Worm (Caenorhabditis elegans) whole organism, young adult: Measurements from ENCODE around the gene ador-1.
A peak's percentile ranks its signal among the peaks of the same experiment; 100 is the strongest.

ENCODE experiments used
- B0261.1 ChIP-seq: sonication (generic microtip); optimal IDR thresholded peaks from 2 replicates; lab custom pipeline; 2016; ENCODE audit warnings: mild to moderate bottlenecking, missing genetic modification characterization, moderate library complexity, missing compliant biosample characterization
- D2030.7 ChIP-seq: fragments of 200-800 bp; sonication (Bioruptor generic); IDR thresholded peaks from 2 replicates; pipeline ENCODE4 v1.3.6; 2022; ENCODE audit warnings: missing genetic modification reagents, missing genetic modification characterization, missing compliant biosample characterization
- F37B4.10 ChIP-seq: fragments of 200-800 bp; sonication (Bioruptor generic); IDR thresholded peaks from 2 replicates; pipeline ENCODE4 v1.3.6; 2022; ENCODE audit warnings: missing genetic modification characterization, missing compliant biosample characterization
- F57A8.1 ChIP-seq: fragments of 200-800 bp; sonication (Bioruptor generic); optimal IDR thresholded peaks from 2 replicates; lab custom pipeline; 2018; ENCODE audit warnings: mild to moderate bottlenecking, missing genetic modification characterization, moderate library complexity, missing compliant biosample characterization
- K12H6.12 ChIP-seq: fragments of 200-800 bp; sonication (Bioruptor generic); optimal IDR thresholded peaks from 2 replicates; lab custom pipeline; 2018; ENCODE audit warnings: mild to moderate bottlenecking, missing genetic modification characterization, missing compliant biosample characterization
- T26A5.8 ChIP-seq: sonication (generic microtip); optimal IDR thresholded peaks from 2 replicates; lab custom pipeline; 2016; ENCODE audit warnings: missing genetic modification characterization, missing compliant biosample characterization
- Y53F4B.3 ChIP-seq: fragments of 200-800 bp; sonication (Bioruptor generic); IDR thresholded peaks from 2 replicates; pipeline ENCODE4 v1.3.6; 2022; ENCODE audit warnings: missing genetic modification reagents, missing genetic modification characterization, missing compliant biosample characterization
- Y79H2A.3 ChIP-seq: fragments of 200-800 bp; sonication (Bioruptor generic); conservative IDR thresholded peaks from 2 replicates; pipeline ENCODE4 v1.3.6; 2022; ENCODE audit warnings: missing genetic modification reagents, missing genetic modification characterization, missing compliant biosample characterization
- Y95B8A.8 ChIP-seq: fragments of 200-800 bp; sonication (Bioruptor generic); IDR thresholded peaks from 2 replicates; pipeline ENCODE4 v1.3.6; 2022; ENCODE audit warnings: missing genetic modification reagents, missing genetic modification characterization, missing compliant biosample characterization
- ama-1 ChIP-seq, 3 experiments: fragments of 150-350 bp in 1 of 3; sonication (generic microtip) in 2 of 3; optimal IDR thresholded peaks; 2 replicates each; lab custom pipeline; 2014 to 2018; ENCODE audit warnings: missing biosample characterization in 2 of 3, missing genetic modification characterization in 2 of 3, missing genetic modification reagents in 2 of 3
- aptf-2 ChIP-seq: fragments of 200-800 bp; sonication (Bioruptor generic); conservative IDR thresholded peaks from 2 replicates; pipeline ENCODE4 v1.3.6; 2022; ENCODE audit warnings: missing genetic modification reagents, missing genetic modification characterization, missing compliant biosample characterization
- aptf-3 ChIP-seq: fragments of 200-800 bp; sonication (Bioruptor generic); IDR thresholded peaks from 2 replicates; pipeline ENCODE4 v1.3.6; 2022; ENCODE audit warnings: missing genetic modification characterization, missing compliant biosample characterization
- ccch-3 ChIP-seq: fragments of 200-800 bp; sonication (Bioruptor generic); optimal IDR thresholded peaks from 2 replicates; lab custom pipeline; 2018; ENCODE audit warnings: mild to moderate bottlenecking, missing genetic modification characterization, missing compliant biosample characterization
- cebp-1 ChIP-seq, 2 experiments: fragments of 200-800 bp in 1 of 2; sonication (Bioruptor generic) in 1 of 2; sonication (generic microtip) in 1 of 2; IDR thresholded peaks in 1 of 2; optimal IDR thresholded peaks in 1 of 2; 2 replicates each; pipeline versions ENCODE4 v1.3.6 to Lab custom; 2017 to 2022; ENCODE audit warnings: missing compliant biosample characterization in 2 of 2, missing genetic modification characterization in 2 of 2, mild to moderate bottlenecking in 1 of 2, missing genetic modification reagents in 1 of 2, moderate library complexity in 1 of 2
- dox-1 ChIP-seq: fragments of 200-800 bp; sonication (Bioruptor generic); IDR thresholded peaks from 2 replicates; pipeline ENCODE4 v1.3.6; 2022; ENCODE audit warnings: missing genetic modification reagents, missing genetic modification characterization, missing compliant biosample characterization
- dpff-1 ChIP-seq: sonication (generic microtip); optimal IDR thresholded peaks from 2 replicates; lab custom pipeline; 2017; ENCODE audit warnings: mild to moderate bottlenecking, missing genetic modification characterization, missing compliant biosample characterization
- egl-18 ChIP-seq: fragments of 200-800 bp; sonication (Bioruptor generic); IDR thresholded peaks from 2 replicates; pipeline ENCODE4 v1.3.6; 2022; ENCODE audit warnings: missing genetic modification reagents, missing genetic modification characterization, missing compliant biosample characterization
- egl-44 ChIP-seq: fragments of 200-800 bp; sonication (Bioruptor generic); IDR thresholded peaks from 2 replicates; pipeline ENCODE4 v1.3.6; 2022; ENCODE audit warnings: missing genetic modification reagents, missing genetic modification characterization, missing compliant biosample characterization
- egrh-3 ChIP-seq: fragments of 200-800 bp; sonication (Bioruptor generic); IDR thresholded peaks from 2 replicates; pipeline ENCODE4 v1.3.6; 2022; ENCODE audit warnings: missing genetic modification reagents, missing genetic modification characterization, missing compliant biosample characterization
- fkh-3 ChIP-seq: sonication (generic microtip); optimal IDR thresholded peaks from 2 replicates; lab custom pipeline; 2016; ENCODE audit warnings: mild to moderate bottlenecking, missing genetic modification characterization, missing compliant biosample characterization
- gei-17 ChIP-seq: fragments of 200-800 bp; sonication (Bioruptor generic); optimal IDR thresholded peaks from 2 replicates; lab custom pipeline; 2018; ENCODE audit warnings: mild to moderate bottlenecking, missing genetic modification characterization, missing compliant biosample characterization
- him-1 ChIP-seq: sonication (generic microtip); optimal IDR thresholded peaks from 2 replicates; lab custom pipeline; 2016; ENCODE audit warnings: missing genotype, missing genetic modification reagents, missing genetic modification characterization, missing compliant biosample characterization
- hlh-12 ChIP-seq: sonication (generic microtip); optimal IDR thresholded peaks from 2 replicates; lab custom pipeline; 2016; ENCODE audit warnings: missing genetic modification characterization, missing compliant biosample characterization
- hlh-26 ChIP-seq: fragments of 200-800 bp; sonication (Bioruptor generic); conservative IDR thresholded peaks from 2 replicates; pipeline ENCODE4 v1.3.6; 2022; ENCODE audit warnings: missing genetic modification reagents, missing genetic modification characterization, missing compliant biosample characterization
- hmg-1.2 ChIP-seq: fragments of 200-800 bp; sonication (Bioruptor generic); IDR thresholded peaks from 2 replicates; pipeline ENCODE4 v1.3.6; 2022; ENCODE audit warnings: missing genetic modification reagents, missing genetic modification characterization, missing compliant biosample characterization
- hmg-20 ChIP-seq: fragments of 200-800 bp; sonication (Bioruptor generic); IDR thresholded peaks from 2 replicates; pipeline ENCODE4 v1.3.6; 2022; ENCODE audit warnings: missing genetic modification reagents, missing genetic modification characterization, missing compliant biosample characterization
- let-607 ChIP-seq, 2 experiments: fragments of 200-800 bp in 1 of 2; sonication (Bioruptor generic) in 1 of 2; sonication (generic microtip) in 1 of 2; optimal IDR thresholded peaks; 2 replicates each; lab custom pipeline; 2016 to 2018; ENCODE audit warnings: mild to moderate bottlenecking in 2 of 2, missing compliant biosample characterization in 2 of 2, missing genetic modification characterization in 2 of 2, moderate library complexity in 2 of 2, missing genotype in 1 of 2
- lin-35 ChIP-seq, 3 experiments: fragments of 150-350 bp in 2 of 3; sonication (generic microtip) in 1 of 3; optimal IDR thresholded peaks; 2 replicates each; lab custom pipeline; 2014 to 2018; ENCODE audit warnings: missing biosample characterization in 3 of 3, missing genetic modification characterization in 3 of 3, missing genetic modification reagents in 3 of 3
- lin-54 ChIP-seq: fragments of 200-800 bp; sonication (Bioruptor generic); optimal IDR thresholded peaks from 2 replicates; lab custom pipeline; 2018; ENCODE audit warnings: mild to moderate bottlenecking, missing genetic modification characterization, missing compliant biosample characterization
- lsl-1 ChIP-seq: fragments of 200-800 bp; sonication (Bioruptor generic); optimal IDR thresholded peaks from 2 replicates; lab custom pipeline; 2018; ENCODE audit warnings: mild to moderate bottlenecking, missing genetic modification characterization, moderate library complexity, missing compliant biosample characterization
- madf-10 ChIP-seq: sonication (generic microtip); optimal IDR thresholded peaks from 2 replicates; lab custom pipeline; 2016; ENCODE audit warnings: mild to moderate bottlenecking, missing genetic modification characterization, missing compliant biosample characterization
- madf-3 ChIP-seq: fragments of 200-800 bp; sonication (Bioruptor generic); IDR thresholded peaks from 2 replicates; pipeline ENCODE4 v1.3.6; 2022; ENCODE audit warnings: missing genetic modification reagents, missing genetic modification characterization, missing compliant biosample characterization
- madf-6 ChIP-seq: fragments of 200-800 bp; sonication (Bioruptor generic); IDR thresholded peaks from 2 replicates; pipeline ENCODE4 v1.3.6; 2022; ENCODE audit warnings: missing genetic modification reagents, missing genetic modification characterization, missing compliant biosample characterization
- nfya-1 ChIP-seq: sonication (generic microtip); optimal IDR thresholded peaks from 2 replicates; lab custom pipeline; 2017; ENCODE audit warnings: antibody characterized with exemption, missing compliant biosample characterization, missing genetic modification characterization, borderline replicate concordance; ENCODE audit not compliant: insufficient read depth
- rec-8 ChIP-seq, 2 experiments: sonication (generic microtip); optimal IDR thresholded peaks; 2 replicates each; lab custom pipeline; 2016; ENCODE audit warnings: mild to moderate bottlenecking in 2 of 2, missing genetic modification characterization in 2 of 2, missing genetic modification reagents in 2 of 2, missing genotype in 2 of 2, missing biosample characterization in 1 of 2, missing compliant biosample characterization in 1 of 2, moderate library complexity in 1 of 2
- repo-1 ChIP-seq: sonication (generic microtip); optimal IDR thresholded peaks from 2 replicates; lab custom pipeline; 2017; ENCODE audit warnings: mild to moderate bottlenecking, missing genetic modification characterization, missing compliant biosample characterization
- sdz-38 ChIP-seq: sonication (generic microtip); optimal IDR thresholded peaks from 2 replicates; lab custom pipeline; 2016; ENCODE audit warnings: missing genotype, missing genetic modification characterization, missing compliant biosample characterization
- sea-2 ChIP-seq: fragments of 200-800 bp; sonication (Bioruptor generic); IDR thresholded peaks from 2 replicates; pipeline ENCODE4 v1.3.6; 2022; ENCODE audit warnings: missing genetic modification characterization, missing compliant biosample characterization
- snpc-1.3 ChIP-seq: sonication (generic microtip); optimal IDR thresholded peaks from 2 replicates; lab custom pipeline; 2017; ENCODE audit warnings: missing genetic modification characterization, mild to moderate bottlenecking, missing compliant biosample characterization, antibody characterized with exemption, moderate library complexity, missing genotype, missing genetic modification reagents; ENCODE audit not compliant: insufficient read depth
- snpc-4 ChIP-seq, 5 experiments: fragments of 150-350 bp in 1 of 5; sonication (generic microtip) in 4 of 5; optimal IDR thresholded peaks; 2 replicates each; lab custom pipeline; 2014 to 2018; ENCODE audit warnings: missing genetic modification characterization in 5 of 5, missing biosample characterization in 3 of 5, antibody characterized with exemption in 2 of 5, mild to moderate bottlenecking in 2 of 5, missing compliant biosample characterization in 2 of 5, missing genotype in 2 of 5, moderate library complexity in 2 of 5, missing genetic modification reagents in 1 of 5
- tlf-1 ChIP-seq: fragments of 200-800 bp; sonication (Bioruptor generic); optimal IDR thresholded peaks from 2 replicates; lab custom pipeline; 2018; ENCODE audit warnings: mild to moderate bottlenecking, missing genetic modification characterization, missing compliant biosample characterization
- ztf-25 ChIP-seq: fragments of 200-800 bp; sonication (Bioruptor generic); IDR thresholded peaks from 2 replicates; pipeline ENCODE4 v1.3.6; 2022; ENCODE audit warnings: missing genetic modification reagents, missing genetic modification characterization, missing compliant biosample characterization
- ztf-26 ChIP-seq: sonication (generic microtip); optimal IDR thresholded peaks from 2 replicates; lab custom pipeline; 2017; ENCODE audit warnings: missing genetic modification characterization, missing compliant biosample characterization
- ztf-28 ChIP-seq: fragments of 200-800 bp; sonication (Bioruptor generic); IDR thresholded peaks from 2 replicates; pipeline ENCODE4 v1.3.6; 2022; ENCODE audit warnings: missing genetic modification reagents, missing genetic modification characterization, missing compliant biosample characterization
- ztf-3 ChIP-seq: fragments of 200-800 bp; sonication (Bioruptor generic); optimal IDR thresholded peaks from 2 replicates; lab custom pipeline; 2018; ENCODE audit warnings: mild to moderate bottlenecking, missing genetic modification characterization, missing compliant biosample characterization

The ador-1 gene

ce11 chrII:12494556-12495131 is 8.0 kb downstream of the ador-1 start, which contains the start of gene col-85 (continued):
- TF ChIP-seq snpc-1.3 (tag; lab: Kevin White, UChicago) (peak; percentile 87), sdz-38 (no peak), dox-1 (GFP tag; lab: Robert Waterston, UW) (peak; percentile 95), gei-17 (peak; percentile 5), F37B4.10 (0 out of 2 replicates have a peak, but pooled peaks have one; percentile 86), ztf-25 (GFP tag; lab: Robert Waterston, UW) (peak; percentile 93), ccch-3 (GFP tag; lab: Kevin White, UChicago) (peak; percentile 30), hmg-1.2 (GFP tag; lab: Robert Waterston, UW) (peak; percentile 90), egrh-3 (no peak), snpc-4 (GFP tag; optimal IDR thresholded peaks at IDR 0.05; lab: Kevin White, UChicago) (peak; percentile 91), snpc-4 (tag; optimal IDR thresholded peaks at IDR 0.05; lab: Kevin White, UChicago) (peak; percentile 92 to 97 (median 95)), sea-2 (no peak), hlh-12 (tag; lab: Kevin White, UChicago) (peak; percentile 65), cebp-1 (GFP tag; IDR thresholded peaks at IDR 0.05; lab: Robert Waterston, UW) (no peak), cebp-1 (tag; optimal IDR thresholded peaks at IDR 0.05; lab: Kevin White, UChicago) (peak; percentile 81), him-1 (peak; percentile 89), aptf-2 (GFP tag; lab: Robert Waterston, UW) (0 out of 2 replicates have a peak, but pooled peaks have one; percentile 34), Y95B8A.8 (GFP tag; lab: Robert Waterston, UW) (0 out of 2 replicates have a peak, but pooled peaks have one; percentile 65), F57A8.1 (GFP tag; lab: Kevin White, UChicago) (peak; percentile 43), egl-18 (0 out of 2 replicates have a peak, but pooled peaks have one; percentile 50), Y79H2A.3 (GFP tag; lab: Robert Waterston, UW) (no peak), aptf-3 (GFP tag; lab: Robert Waterston, UW) (no peak), ztf-3 (GFP tag; lab: Kevin White, UChicago) (peak; percentile 55), lsl-1 (GFP tag; lab: Kevin White, UChicago) (peak; percentile 53), lin-35 (GFP tag; optimal IDR thresholded peaks at IDR 0.05; lab: Kevin White, UChicago) (peak in 1 of 3 experiments; percentile 78), hlh-26 (GFP tag; lab: Robert Waterston, UW) (no peak), madf-10 (tag; lab: Kevin White, UChicago) (peak; percentile 84), hmg-20 (GFP tag; lab: Robert Waterston, UW) (peak; percentile 67), ztf-28 (GFP tag; lab: Robert Waterston, UW) (peak; percentile 81), ama-1 (optimal IDR thresholded peaks at IDR 0.05; lab: Kevin White, UChicago) (no peak), ama-1 (GFP tag; optimal IDR thresholded peaks at IDR 0.05; lab: Kevin White, UChicago) (peak in 1 of 2 experiments; percentile 82), B0261.1 (peak; percentile 99), T26A5.8 (tag; lab: Kevin White, UChicago) (peak; percentile 49), madf-3 (peak; percentile 77; the same call in 1 of the 2 replicates), D2030.7 (GFP tag; lab: Robert Waterston, UW) (peak; percentile 83), Y53F4B.3 (GFP tag; lab: Robert Waterston, UW) (no peak; the same call in 1 of the 2 replicates), madf-6 (peak; percentile 72), ztf-26 (peak; percentile 80), nfya-1 (tag; lab: Kevin White, UChicago) (no peak), dpff-1 (tag; lab: Kevin White, UChicago) (no peak), fkh-3 (tag; lab: Kevin White, UChicago) (peak; percentile 87), rec-8 (tag; optimal IDR thresholded peaks at IDR 0.05; lab: Kevin White, UChicago) (peak; percentile 76 to 91), repo-1 (tag; lab: Kevin White, UChicago) (peak; percentile 50), let-607 (tag; optimal IDR thresholded peaks at IDR 0.05; lab: Kevin White, UChicago) (peak; percentile 3 to 56), K12H6.12 (tag; lab: Kevin White, UChicago) (peak; percentile 23), egl-44 (GFP tag; lab: Robert Waterston, UW) (peak; percentile 89), lin-54 (peak; percentile 78), tlf-1 (GFP tag; lab: Kevin White, UChicago) (peak; percentile 57)
